Worm (Caenorhabditis elegans) whole organism, late embryonic: ENCODE data around the gene Y22D7AL.11.

Source experiments
- fkh-10 ChIP-seq: fragments of 150-350 bp; optimal IDR thresholded peaks from 2 replicates; lab custom pipeline; 2014; ENCODE audit warnings: missing biosample characterization, missing genetic modification reagents, missing genetic modification characterization
- pha-4 ChIP-seq: fragments of 150-350 bp; optimal IDR thresholded peaks from 2 replicates; lab custom pipeline; 2018; ENCODE audit warnings: missing biosample characterization, missing genetic modification reagents, missing genetic modification characterization
- sdc-2 ChIP-seq: sonication (generic microtip); optimal IDR thresholded peaks from 2 replicates; lab custom pipeline; 2016; ENCODE audit warnings: missing genotype, missing genetic modification characterization, missing compliant biosample characterization

ce11 chrIII:1665799-1666308, 31.7 kb upstream of the Y22D7AL.11 start, which contains the start of gene Y22D7AR.3:
- TF ChIP-seq pha-4 (tag; lab: Kevin White, UChicago) = no peak
- no peak for TF ChIP-seq sdc-2 (tag; lab: Kevin White, UChicago)
- TF ChIP-seq fkh-10 (GFP tag; lab: Kevin White, UChicago) = no peak
